Fruit fly (Drosophila melanogaster) whole organism, embryonic: ENCODE measurements around the gene CG32074.

Experiments
- CG16813 ChIP-seq: fragments of 200-800 bp; sonication (Bioruptor generic); IDR thresholded peaks from 3 replicates; pipeline ENCODE4 v1.3.6; 2022; ENCODE audit warnings: missing biosample characterization, missing genetic modification characterization; ENCODE audit not compliant: partially characterized antibody
- Dll ChIP-seq: fragments of 200-800 bp; sonication (Bioruptor generic); IDR thresholded peaks from 4 replicates; pipeline ENCODE4 v1.3.6; 2022; ENCODE audit warnings: missing biosample characterization, missing genetic modification characterization; ENCODE audit not compliant: partially characterized antibody

DNA sequence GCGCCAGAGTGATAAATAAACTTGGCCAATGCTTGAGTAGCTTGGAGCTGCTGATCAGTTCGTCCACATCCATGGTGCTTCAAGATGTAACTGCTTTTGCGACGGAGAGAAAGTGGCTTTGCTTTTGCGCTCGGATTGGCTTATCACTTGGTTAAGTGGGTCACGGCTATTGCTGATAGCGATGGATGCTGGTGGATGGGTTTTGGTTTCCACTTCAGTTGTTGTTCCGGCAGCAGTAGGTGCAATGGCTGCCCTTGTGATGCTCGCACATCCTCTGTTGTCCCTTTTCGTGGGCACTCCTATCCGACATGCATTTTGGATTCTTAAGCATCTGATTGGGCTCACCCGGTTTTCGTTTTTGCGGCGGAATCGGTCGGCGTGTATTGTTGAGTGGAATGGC lies 37.8 kb downstream of the CG32074 start:
- TF ChIP-seq Dll (no peak), CG16813 (GFP tag; lab: Robert Waterston, UW) (no peak)
